Worm (Caenorhabditis elegans): ENCODE results near the gene nac-1.

DNA sequence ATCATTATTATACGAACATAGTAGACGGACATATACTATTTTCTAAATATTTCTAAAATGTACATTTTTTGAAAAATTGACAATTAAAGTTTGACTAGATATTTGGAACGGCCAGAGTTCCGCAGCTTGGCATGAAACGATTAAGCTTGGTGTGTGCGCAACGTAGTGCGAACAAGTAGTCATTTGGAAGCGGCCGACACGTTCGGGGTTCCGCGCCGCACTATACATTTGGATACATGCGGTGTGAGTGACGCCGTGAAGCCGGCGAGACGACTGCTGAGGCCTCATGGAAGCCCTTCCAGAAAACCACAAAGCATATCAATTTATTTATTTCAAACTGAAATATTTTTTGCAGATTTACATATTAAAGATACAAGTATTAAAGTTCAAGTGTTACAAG is 43.2 kb downstream of the nac-1 start:
- TF ChIP-seq ceh-30 (tag; optimal IDR thresholded peaks at IDR 0.05) (no peak), sdc-2 (tag; optimal IDR thresholded peaks at IDR 0.05) (no peak), nhr-11 (tag; optimal IDR thresholded peaks at IDR 0.05) (no peak), unc-86 (tag; optimal IDR thresholded peaks at IDR 0.05) (no peak), ceh-9 (tag; optimal IDR thresholded peaks at IDR 0.05) (no peak), ceh-31 (tag; optimal IDR thresholded peaks at IDR 0.05) (no peak), K02D7.2 (tag; optimal IDR thresholded peaks at IDR 0.05) (no peak), dve-1 (tag; optimal IDR thresholded peaks at IDR 0.05) (no peak), pha-4 (tag; optimal IDR thresholded peaks at IDR 0.05) (no peak), ztf-16 (tag; optimal IDR thresholded peaks at IDR 0.05) (no peak), C08G9.2 (tag; optimal IDR thresholded peaks at IDR 0.05) (no peak), sox-4 (tag; optimal IDR thresholded peaks at IDR 0.05) (no peak), pqm-1 (tag; optimal IDR thresholded peaks at IDR 0.05) (no peak), mec-3 (tag; optimal IDR thresholded peaks at IDR 0.05; ENCODE audit: borderline replicate concordance) (no peak)
